Worm (Caenorhabditis elegans): ENCODE results near the gene F58G6.7.

DNA sequence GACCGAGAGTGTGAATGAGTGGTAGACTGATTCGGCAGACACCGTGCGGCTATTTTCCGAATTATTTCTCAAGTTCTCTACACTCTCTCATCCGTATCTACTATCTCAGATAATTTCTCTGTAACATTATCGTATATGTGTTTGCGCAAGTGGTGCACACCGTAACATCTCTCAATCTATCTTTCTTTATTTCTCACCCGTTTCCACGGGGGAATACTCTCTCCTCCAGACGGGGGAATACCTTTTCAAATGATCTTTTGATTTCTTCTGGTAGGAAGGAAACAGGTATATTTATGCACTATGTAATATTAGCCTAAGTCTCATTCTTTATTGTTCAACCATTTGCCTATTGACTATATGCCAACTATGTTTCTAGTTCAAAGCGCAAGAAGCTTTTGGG, 13.0 kb downstream of the F58G6.7 start:
- no peak for TF ChIP-seq nhr-237 (tag; optimal IDR thresholded peaks at IDR 0.05)
- TF ChIP-seq unc-39 (tag; optimal IDR thresholded peaks at IDR 0.05), result no peak
- TF ChIP-seq zag-1 (tag; optimal IDR thresholded peaks at IDR 0.05), result no peak
- no peak for TF ChIP-seq sea-2 (GFP tag; optimal IDR thresholded peaks at IDR 0.05)
- TF ChIP-seq pqm-1 (tag; optimal IDR thresholded peaks at IDR 0.05), result no peak
- TF ChIP-seq ceh-16 (tag; optimal IDR thresholded peaks at IDR 0.05), result no peak

All from whole organism, L3 larva.